Worm (Caenorhabditis elegans) whole organism, young adult: Measurements from ENCODE around the gene Y94H6A.3.

Source experiments
- B0019.2 ChIP-seq: fragments of 200-800 bp; sonication (Bioruptor generic); conservative IDR thresholded peaks from 2 replicates; pipeline ENCODE4 v1.3.6; 2022; ENCODE audit warnings: missing genetic modification reagents, missing genetic modification characterization, missing compliant biosample characterization
- B0261.1 ChIP-seq: sonication (generic microtip); optimal IDR thresholded peaks from 2 replicates; lab custom pipeline; 2016; ENCODE audit warnings: mild to moderate bottlenecking, missing genetic modification characterization, moderate library complexity, missing compliant biosample characterization
- C06A6.2 ChIP-seq: fragments of 200-800 bp; sonication (Bioruptor generic); conservative IDR thresholded peaks from 2 replicates; pipeline ENCODE4 v1.3.6; 2022; ENCODE audit warnings: missing genetic modification characterization, missing compliant biosample characterization
- D2030.7 ChIP-seq: fragments of 200-800 bp; sonication (Bioruptor generic); IDR thresholded peaks from 2 replicates; pipeline ENCODE4 v1.3.6; 2022; ENCODE audit warnings: missing genetic modification reagents, missing genetic modification characterization, missing compliant biosample characterization
- F37B4.10 ChIP-seq: fragments of 200-800 bp; sonication (Bioruptor generic); IDR thresholded peaks from 2 replicates; pipeline ENCODE4 v1.3.6; 2022; ENCODE audit warnings: missing genetic modification characterization, missing compliant biosample characterization
- F49E8.2 ChIP-seq: sonication (generic microtip); optimal IDR thresholded peaks from 3 replicates; lab custom pipeline; 2017; ENCODE audit warnings: missing genetic modification characterization, mild to moderate bottlenecking, missing compliant biosample characterization, antibody characterized with exemption, moderate library complexity; ENCODE audit not compliant: insufficient read depth
- F52B5.7 ChIP-seq: sonication (generic microtip); optimal IDR thresholded peaks from 2 replicates; lab custom pipeline; 2016; ENCODE audit warnings: mild to moderate bottlenecking, missing genetic modification characterization, missing compliant biosample characterization
- K12H6.12 ChIP-seq: fragments of 200-800 bp; sonication (Bioruptor generic); optimal IDR thresholded peaks from 2 replicates; lab custom pipeline; 2018; ENCODE audit warnings: mild to moderate bottlenecking, missing genetic modification characterization, missing compliant biosample characterization
- T26A5.8 ChIP-seq: sonication (generic microtip); optimal IDR thresholded peaks from 2 replicates; lab custom pipeline; 2016; ENCODE audit warnings: missing genetic modification characterization, missing compliant biosample characterization
- Y56A3A.18 ChIP-seq: fragments of 200-800 bp; sonication (Bioruptor generic); IDR thresholded peaks from 2 replicates; pipeline ENCODE4 v1.3.6; 2022; ENCODE audit warnings: missing genetic modification reagents, missing genetic modification characterization, missing compliant biosample characterization
- Y79H2A.3 ChIP-seq: fragments of 200-800 bp; sonication (Bioruptor generic); conservative IDR thresholded peaks from 2 replicates; pipeline ENCODE4 v1.3.6; 2022; ENCODE audit warnings: missing genetic modification reagents, missing genetic modification characterization, missing compliant biosample characterization
- ZK185.1 ChIP-seq: sonication (generic microtip); optimal IDR thresholded peaks from 2 replicates; lab custom pipeline; 2016; ENCODE audit warnings: mild to moderate bottlenecking, missing genetic modification characterization, missing compliant biosample characterization; ENCODE audit not compliant: poor library complexity, severe bottlenecking
- aptf-2 ChIP-seq: fragments of 200-800 bp; sonication (Bioruptor generic); conservative IDR thresholded peaks from 2 replicates; pipeline ENCODE4 v1.3.6; 2022; ENCODE audit warnings: missing genetic modification reagents, missing genetic modification characterization, missing compliant biosample characterization
- aptf-3 ChIP-seq: fragments of 200-800 bp; sonication (Bioruptor generic); IDR thresholded peaks from 2 replicates; pipeline ENCODE4 v1.3.6; 2022; ENCODE audit warnings: missing genetic modification characterization, missing compliant biosample characterization
- athp-1 ChIP-seq: sonication (generic microtip); optimal IDR thresholded peaks from 2 replicates; lab custom pipeline; 2017; ENCODE audit warnings: mild to moderate bottlenecking, missing genetic modification characterization, missing compliant biosample characterization
- cebp-2 ChIP-seq: fragments of 200-800 bp; sonication (Bioruptor generic); IDR thresholded peaks from 2 replicates; pipeline ENCODE4 v1.3.6; 2022; ENCODE audit warnings: missing genetic modification characterization, missing compliant biosample characterization
- ceh-27 ChIP-seq: fragments of 200-800 bp; sonication (Bioruptor generic); optimal IDR thresholded peaks from 2 replicates; lab custom pipeline; 2018; ENCODE audit warnings: mild to moderate bottlenecking, missing genetic modification characterization, moderate library complexity, missing compliant biosample characterization
- ceh-40 ChIP-seq: fragments of 200-800 bp; sonication (Bioruptor generic); IDR thresholded peaks from 2 replicates; pipeline ENCODE4 v1.3.6; 2022; ENCODE audit warnings: missing genetic modification characterization, missing compliant biosample characterization
- ceh-79 ChIP-seq: sonication (generic microtip); optimal IDR thresholded peaks from 2 replicates; lab custom pipeline; 2017; ENCODE audit warnings: mild to moderate bottlenecking, missing genetic modification characterization, missing compliant biosample characterization
- chd-7 ChIP-seq: sonication (generic microtip); optimal IDR thresholded peaks from 2 replicates; lab custom pipeline; 2016; ENCODE audit warnings: mild to moderate bottlenecking, missing genetic modification characterization, moderate library complexity, missing compliant biosample characterization
- die-1 ChIP-seq: sonication (generic microtip); optimal IDR thresholded peaks from 2 replicates; lab custom pipeline; 2016; ENCODE audit warnings: missing genotype, mild to moderate bottlenecking, missing genetic modification characterization, missing compliant biosample characterization
- dpl-1 ChIP-seq: fragments of 150-350 bp; optimal IDR thresholded peaks from 2 replicates; lab custom pipeline; 2014; ENCODE audit warnings: missing biosample characterization, missing genetic modification reagents, missing genetic modification characterization
- egl-44 ChIP-seq: fragments of 200-800 bp; sonication (Bioruptor generic); IDR thresholded peaks from 2 replicates; pipeline ENCODE4 v1.3.6; 2022; ENCODE audit warnings: missing genetic modification reagents, missing genetic modification characterization, missing compliant biosample characterization
- ekl-4 ChIP-seq: fragments of 200-800 bp; sonication (Bioruptor generic); IDR thresholded peaks from 2 replicates; pipeline ENCODE4 v1.3.6; 2022; ENCODE audit warnings: missing genetic modification reagents, missing genetic modification characterization, missing compliant biosample characterization
- hlh-12 ChIP-seq: sonication (generic microtip); optimal IDR thresholded peaks from 2 replicates; lab custom pipeline; 2016; ENCODE audit warnings: missing genetic modification characterization, missing compliant biosample characterization
- hmg-20 ChIP-seq: fragments of 200-800 bp; sonication (Bioruptor generic); IDR thresholded peaks from 2 replicates; pipeline ENCODE4 v1.3.6; 2022; ENCODE audit warnings: missing genetic modification reagents, missing genetic modification characterization, missing compliant biosample characterization
- hrde-1 ChIP-seq: sonication (generic microtip); optimal IDR thresholded peaks from 2 replicates; lab custom pipeline; 2016; ENCODE audit warnings: missing genetic modification characterization, mild to moderate bottlenecking, missing compliant biosample characterization, moderate library complexity, missing genotype, missing genetic modification reagents, borderline replicate concordance
- lag-1 ChIP-seq: fragments of 200-800 bp; sonication (Bioruptor generic); IDR thresholded peaks from 2 replicates; pipeline ENCODE4 v1.3.6; 2022; ENCODE audit warnings: missing genetic modification reagents, missing genetic modification characterization, missing compliant biosample characterization
- lin-26 ChIP-seq: fragments of 200-800 bp; sonication (Bioruptor generic); IDR thresholded peaks from 2 replicates; pipeline ENCODE4 v1.3.6; 2022; ENCODE audit warnings: missing genetic modification reagents, missing genetic modification characterization, missing compliant biosample characterization
- lin-54 ChIP-seq: fragments of 200-800 bp; sonication (Bioruptor generic); optimal IDR thresholded peaks from 2 replicates; lab custom pipeline; 2018; ENCODE audit warnings: mild to moderate bottlenecking, missing genetic modification characterization, missing compliant biosample characterization
- mel-28 ChIP-seq: sonication (generic microtip); optimal IDR thresholded peaks from 2 replicates; lab custom pipeline; 2016; ENCODE audit warnings: borderline replicate concordance, mild to moderate bottlenecking, missing genetic modification characterization, missing compliant biosample characterization
- mes-4 ChIP-seq: sonication (generic microtip); optimal IDR thresholded peaks from 2 replicates; lab custom pipeline; 2016; ENCODE audit warnings: missing genotype, missing genetic modification characterization, missing compliant biosample characterization
- nfya-1 ChIP-seq: sonication (generic microtip); optimal IDR thresholded peaks from 2 replicates; lab custom pipeline; 2017; ENCODE audit warnings: antibody characterized with exemption, missing compliant biosample characterization, missing genetic modification characterization, borderline replicate concordance; ENCODE audit not compliant: insufficient read depth
- nhr-120 ChIP-seq: fragments of 200-800 bp; sonication (Bioruptor generic); IDR thresholded peaks from 2 replicates; pipeline ENCODE4 v1.3.6; 2022; ENCODE audit warnings: missing genetic modification characterization, missing compliant biosample characterization
- nhr-27 ChIP-seq: fragments of 200-800 bp; sonication (Bioruptor generic); optimal IDR thresholded peaks from 2 replicates; lab custom pipeline; 2018; ENCODE audit warnings: mild to moderate bottlenecking, missing genetic modification characterization, moderate library complexity, missing compliant biosample characterization
- nhr-80 ChIP-seq: sonication (generic microtip); optimal IDR thresholded peaks from 2 replicates; lab custom pipeline; 2016; ENCODE audit warnings: missing genetic modification characterization, missing compliant biosample characterization
- pbrm-1 ChIP-seq: fragments of 200-800 bp; sonication (Bioruptor generic); IDR thresholded peaks from 2 replicates; pipeline ENCODE4 v1.3.6; 2022; ENCODE audit warnings: missing genetic modification reagents, missing genetic modification characterization, missing compliant biosample characterization
- pha-4 ChIP-seq: fragments of 150-350 bp; sonication (generic microtip); optimal IDR thresholded peaks from 2 replicates; lab custom pipeline; 2014; ENCODE audit warnings: missing biosample characterization, missing genetic modification reagents, missing genetic modification characterization
- rec-8 ChIP-seq, 2 experiments: sonication (generic microtip); optimal IDR thresholded peaks; 2 replicates each; lab custom pipeline; 2016; ENCODE audit warnings: mild to moderate bottlenecking in 2 of 2, missing genetic modification characterization in 2 of 2, missing genetic modification reagents in 2 of 2, missing genotype in 2 of 2, missing biosample characterization in 1 of 2, missing compliant biosample characterization in 1 of 2, moderate library complexity in 1 of 2
- sea-2 ChIP-seq: fragments of 200-800 bp; sonication (Bioruptor generic); IDR thresholded peaks from 2 replicates; pipeline ENCODE4 v1.3.6; 2022; ENCODE audit warnings: missing genetic modification characterization, missing compliant biosample characterization
- snpc-3.4 ChIP-seq: sonication (generic microtip); optimal IDR thresholded peaks from 2 replicates; lab custom pipeline; 2017; ENCODE audit warnings: missing genetic modification characterization, mild to moderate bottlenecking, missing compliant biosample characterization, antibody characterized with exemption, moderate library complexity, missing genotype, missing genetic modification reagents
- somi-1 ChIP-seq: fragments of 200-800 bp; sonication (Bioruptor generic); optimal IDR thresholded peaks from 2 replicates; lab custom pipeline; 2018; ENCODE audit warnings: mild to moderate bottlenecking, missing genetic modification characterization, missing compliant biosample characterization
- tbp1 ChIP-seq: fragments of 200-800 bp; sonication (Bioruptor generic); optimal IDR thresholded peaks from 2 replicates; lab custom pipeline; 2018; ENCODE audit warnings: mild to moderate bottlenecking, missing genetic modification characterization, missing compliant biosample characterization
- unc-130 ChIP-seq: sonication (generic microtip); optimal IDR thresholded peaks from 2 replicates; lab custom pipeline; 2016; ENCODE audit warnings: missing genetic modification reagents, missing genetic modification characterization, missing compliant biosample characterization
- xnd-1 ChIP-seq: sonication (generic microtip); optimal IDR thresholded peaks from 2 replicates; lab custom pipeline; 2016; ENCODE audit warnings: missing genotype, missing genetic modification reagents, missing genetic modification characterization, missing compliant biosample characterization
- zfh-2 ChIP-seq: fragments of 200-800 bp; sonication (Bioruptor generic); conservative IDR thresholded peaks from 2 replicates; pipeline ENCODE4 v1.3.6; 2022; ENCODE audit warnings: missing genetic modification reagents, missing genetic modification characterization, missing compliant biosample characterization
- zim-3 ChIP-seq: sonication (generic microtip); optimal IDR thresholded peaks from 2 replicates; lab custom pipeline; 2017; ENCODE audit warnings: mild to moderate bottlenecking, missing genetic modification characterization, moderate library complexity, missing compliant biosample characterization
- ztf-18 ChIP-seq: sonication (generic microtip); optimal IDR thresholded peaks from 2 replicates; lab custom pipeline; 2016; ENCODE audit warnings: missing genotype, mild to moderate bottlenecking, missing genetic modification characterization, missing compliant biosample characterization
- ztf-22 ChIP-seq: fragments of 200-800 bp; sonication (Bioruptor generic); optimal IDR thresholded peaks from 2 replicates; lab custom pipeline; 2018; ENCODE audit warnings: mild to moderate bottlenecking, missing genetic modification characterization, moderate library complexity, missing compliant biosample characterization

The Y94H6A.3 gene

ce11 chrIV:2654965-2655364 lies 21.3 kb upstream of the Y94H6A.3 start (continued):
- TF ChIP-seq lag-1 (GFP tag; lab: Robert Waterston, UW): no peak
- TF ChIP-seq unc-130: no peak
- no peak for TF ChIP-seq ztf-22
- peak; percentile 73 for TF ChIP-seq tbp1 (GFP tag; lab: Kevin White, UChicago)
- peak; percentile 96 for TF ChIP-seq D2030.7 (GFP tag; lab: Robert Waterston, UW)
- TF ChIP-seq cebp-2 (GFP tag; lab: Robert Waterston, UW): no peak
- TF ChIP-seq chd-7: no peak
- TF ChIP-seq hrde-1 (tag; lab: Kevin White, UChicago): no peak
- no peak for TF ChIP-seq hlh-12
- peak; percentile 68; the same call in 1 of the 2 replicates for TF ChIP-seq lin-26 (GFP tag; lab: Robert Waterston, UW)
- TF ChIP-seq T26A5.8 (tag; lab: Kevin White, UChicago): no peak
- peak; percentile 91 for TF ChIP-seq pbrm-1 (GFP tag; lab: Robert Waterston, UW)
- TF ChIP-seq pha-4 (tag; lab: Kevin White, UChicago): no peak
- TF ChIP-seq xnd-1: peak; percentile 37
- no peak for TF ChIP-seq nfya-1 (tag; lab: Kevin White, UChicago)
- TF ChIP-seq zim-3 (tag; lab: Kevin White, UChicago): peak; percentile 38
- TF ChIP-seq F52B5.7 (tag; lab: Kevin White, UChicago): no peak
- TF ChIP-seq ztf-18 (tag; lab: Kevin White, UChicago): peak; percentile 84
- TF ChIP-seq mes-4 (tag; lab: Kevin White, UChicago): no peak
- TF ChIP-seq dpl-1: no peak
- no peak for TF ChIP-seq C06A6.2 (GFP tag; lab: Robert Waterston, UW)
- no peak for TF ChIP-seq Y79H2A.3
- no peak for TF ChIP-seq ceh-79 (tag; lab: Kevin White, UChicago)
- TF ChIP-seq ekl-4 (GFP tag; lab: Robert Waterston, UW): peak; percentile 82
- TF ChIP-seq die-1 (tag; lab: Kevin White, UChicago): no peak
- no peak for TF ChIP-seq ZK185.1
- TF ChIP-seq F37B4.10 (GFP tag; lab: Robert Waterston, UW): no peak
- no peak for TF ChIP-seq K12H6.12 (tag; lab: Kevin White, UChicago)
- TF ChIP-seq B0019.2 (GFP tag; lab: Robert Waterston, UW): peak; percentile 44; the same call in 1 of the 2 replicates
- TF ChIP-seq sea-2 (GFP tag; lab: Robert Waterston, UW): no peak
- TF ChIP-seq Y56A3A.18: peak; percentile 46; the same call in 1 of the 2 replicates
- TF ChIP-seq snpc-3.4 (tag; lab: Kevin White, UChicago): peak; percentile 81
- peak in 1 of 2 experiments; percentile 16 for TF ChIP-seq rec-8 (tag; optimal IDR thresholded peaks at IDR 0.05; lab: Kevin White, UChicago)
- no peak for TF ChIP-seq egl-44
- no peak for TF ChIP-seq aptf-2
- no peak for TF ChIP-seq nhr-80 (tag; lab: Kevin White, UChicago)
- TF ChIP-seq ceh-27 (GFP tag; lab: Kevin White, UChicago): no peak
- TF ChIP-seq nhr-27 (tag; lab: Kevin White, UChicago): no peak
- no peak for TF ChIP-seq hmg-20 (GFP tag; lab: Robert Waterston, UW)
- TF ChIP-seq ceh-40 (GFP tag; lab: Robert Waterston, UW): no peak
- no peak for TF ChIP-seq zfh-2 (GFP tag; lab: Robert Waterston, UW)
- no peak for TF ChIP-seq mel-28
- peak; percentile 69 for TF ChIP-seq lin-54 (GFP tag; lab: Kevin White, UChicago)
- TF ChIP-seq B0261.1: peak; percentile 46
- no peak for TF ChIP-seq athp-1 (tag; lab: Kevin White, UChicago)
- TF ChIP-seq somi-1 (GFP tag; lab: Kevin White, UChicago): no peak
- no peak for TF ChIP-seq aptf-3
- peak; percentile 46 for TF ChIP-seq F49E8.2
- no peak for TF ChIP-seq nhr-120 (GFP tag; lab: Robert Waterston, UW)
